Worm (Caenorhabditis elegans): Measurements from ENCODE around the gene ZK809.1.

DNA sequence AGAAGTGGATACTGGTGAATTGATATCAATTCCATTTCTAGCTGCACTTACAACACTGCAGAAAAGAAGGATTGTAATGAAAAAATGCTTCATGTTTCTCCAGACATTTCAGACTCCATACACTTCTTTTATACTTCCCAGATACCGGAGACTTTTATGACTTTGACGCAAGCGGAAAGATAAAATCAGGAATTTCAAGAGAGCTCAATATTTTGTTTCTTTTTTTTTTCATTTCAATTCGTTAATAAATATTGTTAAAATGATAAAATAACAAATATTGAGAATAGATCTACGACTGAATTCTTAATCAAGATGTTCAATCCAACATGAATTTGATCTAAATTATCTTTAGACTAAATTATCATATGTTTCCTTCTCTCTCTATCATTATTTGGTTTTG lies 16.4 kb upstream of the ZK809.1 start, which contains the start of gene lys-5:
- TF ChIP-seq nhr-12 (tag; optimal IDR thresholded peaks at IDR 0.05) (no peak), sptf-1 (tag; optimal IDR thresholded peaks at IDR 0.05) (no peak), nhr-237 (tag; optimal IDR thresholded peaks at IDR 0.05) (no peak), efl-1 (optimal IDR thresholded peaks at IDR 0.05) (no peak), efl-1 (GFP tag; optimal IDR thresholded peaks at IDR 0.05 in 1 of 2) (no peak), blmp-1 (tag; optimal IDR thresholded peaks at IDR 0.05) (no peak), nhr-76 (tag; optimal IDR thresholded peaks at IDR 0.05) (no peak), lin-35 (GFP tag; optimal IDR thresholded peaks at IDR 0.05) (no peak)

Data from whole organism, L1 larva.